Fruit fly (Drosophila melanogaster) whole organism, adult: ENCODE measurements around the gene CG10132.

Source experiments
- CG11617 ChIP-seq: fragments of 200-800 bp; sonication (Bioruptor generic); optimal IDR thresholded peaks from 2 replicates; lab custom pipeline; 2017; ENCODE audit warnings: mild to moderate bottlenecking, missing biosample characterization, missing genetic modification reagents, missing genetic modification characterization
- CG12768 ChIP-seq: fragments of 200-800 bp; sonication (Bioruptor generic); optimal IDR thresholded peaks from 2 replicates; lab custom pipeline; 2017; ENCODE audit warnings: missing biosample characterization, missing genetic modification characterization, mild to moderate bottlenecking, moderate library complexity, missing genetic modification reagents
- CG14711 ChIP-seq: fragments of 200-800 bp; sonication (Bioruptor generic); optimal IDR thresholded peaks from 2 replicates; lab custom pipeline; 2018; ENCODE audit warnings: missing biosample characterization, mild to moderate bottlenecking, missing genetic modification characterization, moderate library complexity
- CG5204 ChIP-seq: fragments of 200-800 bp; sonication (Bioruptor generic); optimal IDR thresholded peaks from 2 replicates; lab custom pipeline; 2016; ENCODE audit warnings: missing biosample characterization, missing genetic modification characterization
- CG7045 ChIP-seq: fragments of 200-800 bp; sonication (Bioruptor generic); optimal IDR thresholded peaks from 2 replicates; lab custom pipeline; 2017; ENCODE audit warnings: missing biosample characterization, mild to moderate bottlenecking, missing genetic modification characterization
- Crg-1 ChIP-seq: fragments of 200-800 bp; sonication (Bioruptor generic); optimal IDR thresholded peaks from 2 replicates; lab custom pipeline; 2016; ENCODE audit warnings: missing biosample characterization, missing genetic modification characterization
- Hr96 ChIP-seq: fragments of 200-800 bp; sonication (Bioruptor generic); optimal IDR thresholded peaks from 2 replicates; lab custom pipeline; 2016; ENCODE audit warnings: missing biosample characterization, missing genetic modification characterization
- cic ChIP-seq: fragments of 200-800 bp; sonication (Bioruptor generic); optimal IDR thresholded peaks from 2 replicates; lab custom pipeline; 2017; ENCODE audit warnings: missing biosample characterization, mild to moderate bottlenecking, missing genetic modification characterization, moderate library complexity
- kay ChIP-seq: fragments of 200-800 bp; sonication (Bioruptor generic); peaks from one replicate; lab custom pipeline; 2016; ENCODE audit warnings: missing biosample characterization, missing genetic modification characterization, borderline replicate concordance
- ovo ChIP-seq: fragments of 200-800 bp; sonication (Bioruptor generic); optimal IDR thresholded peaks from 2 replicates; lab custom pipeline; 2016; ENCODE audit warnings: missing biosample characterization, missing genetic modification characterization
- pad ChIP-seq: fragments of 200-800 bp; sonication (Bioruptor generic); optimal IDR thresholded peaks from 3 replicates; lab custom pipeline; 2017; ENCODE audit warnings: missing biosample characterization, missing genetic modification characterization, mild to moderate bottlenecking, moderate library complexity, missing genetic modification reagents
- tj ChIP-seq: fragments of 200-800 bp; sonication (Bioruptor generic); optimal IDR thresholded peaks from 3 replicates; lab custom pipeline; 2017; ENCODE audit warnings: missing biosample characterization, mild to moderate bottlenecking, missing genetic modification characterization, moderate library complexity

- TF ChIP-seq CG14711 (tag; lab: Kevin White, UChicago): no peak
- no peak for TF ChIP-seq Crg-1 (GFP tag; lab: Kevin White, UChicago)
- no peak for TF ChIP-seq pad
- no peak for TF ChIP-seq tj
- no peak for TF ChIP-seq CG12768 (GFP tag; lab: Kevin White, UChicago)
- no peak for TF ChIP-seq CG11617
- no peak for TF ChIP-seq CG5204 (GFP tag; lab: Kevin White, UChicago)
- TF ChIP-seq Hr96 (GFP tag; lab: Kevin White, UChicago): no peak
- no peak for TF ChIP-seq CG7045
- TF ChIP-seq cic (GFP tag; lab: Kevin White, UChicago): no peak
- no peak for TF ChIP-seq kay (GFP tag; lab: Kevin White, UChicago)
- no peak for TF ChIP-seq ovo (GFP tag; lab: Kevin White, UChicago)
These were observed 55.7 kb downstream of the CG10132 start for dm6 chr2L:19574364-19574763.
